Worm (Caenorhabditis elegans) whole organism, late embryonic: Measurements from ENCODE around the gene C15B12.3.

ENCODE experiments used
- F13H6.1 ChIP-seq: sonication (generic microtip); optimal IDR thresholded peaks from 2 replicates; lab custom pipeline; 2016; ENCODE audit warnings: missing genetic modification characterization, missing compliant biosample characterization
- ama-1 ChIP-seq: fragments of 150-350 bp; optimal IDR thresholded peaks from 2 replicates; lab custom pipeline; 2014
- elt-2 ChIP-seq: sonication (generic microtip); optimal IDR thresholded peaks from 2 replicates; lab custom pipeline; 2016; ENCODE audit warnings: missing genetic modification reagents, missing genetic modification characterization, missing compliant biosample characterization
- fkh-10 ChIP-seq: fragments of 150-350 bp; optimal IDR thresholded peaks from 2 replicates; lab custom pipeline; 2014; ENCODE audit warnings: missing biosample characterization, missing genetic modification reagents, missing genetic modification characterization
- pha-4 ChIP-seq: fragments of 150-350 bp; optimal IDR thresholded peaks from 2 replicates; lab custom pipeline; 2018; ENCODE audit warnings: missing biosample characterization, missing genetic modification reagents, missing genetic modification characterization
- pqm-1 ChIP-seq: sonication (generic microtip); optimal IDR thresholded peaks from 2 replicates; lab custom pipeline; 2016; ENCODE audit warnings: missing genetic modification characterization, missing compliant biosample characterization
- pros-1 ChIP-seq: fragments of 150-350 bp; optimal IDR thresholded peaks from 2 replicates; lab custom pipeline; 2014; ENCODE audit warnings: missing biosample characterization, missing genetic modification reagents, missing genetic modification characterization

DNA sequence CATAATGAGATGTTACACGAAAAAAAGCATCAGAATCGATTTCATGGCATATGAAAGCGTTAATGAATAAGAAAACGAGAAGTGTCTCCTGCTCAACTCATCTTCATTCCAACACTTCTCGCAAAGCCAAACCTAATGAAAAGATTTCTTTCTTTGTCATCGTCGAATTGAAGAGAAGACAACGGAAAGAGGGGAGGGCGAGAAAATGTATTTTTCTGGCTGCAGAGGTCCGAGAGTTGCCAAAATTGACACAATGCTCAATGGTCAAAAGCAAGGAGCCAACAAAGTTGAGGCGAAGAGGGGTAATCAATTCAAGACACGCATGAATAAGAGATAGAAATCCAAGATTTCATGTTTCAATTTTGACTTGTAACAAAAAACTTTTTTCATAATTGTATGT lies 48.2 kb downstream of the C15B12.3 start:
- TF ChIP-seq pros-1 (tag; lab: Kevin White, UChicago) = no peak
- TF ChIP-seq fkh-10 (GFP tag; lab: Kevin White, UChicago) = no peak
- TF ChIP-seq pqm-1 (tag; lab: Kevin White, UChicago) = no peak
- TF ChIP-seq elt-2 = no peak
- no peak for TF ChIP-seq ama-1
- no peak for TF ChIP-seq pha-4 (tag; lab: Kevin White, UChicago)
- TF ChIP-seq F13H6.1 = no peak
